Worm (Caenorhabditis elegans) whole organism, early embryonic: ENCODE results near the gene C46F2.1.

Experiments used
- B0310.2 ChIP-seq: sonication (generic microtip); optimal IDR thresholded peaks from 2 replicates; lab custom pipeline; 2016; ENCODE audit warnings: mild to moderate bottlenecking, missing genetic modification characterization, missing compliant biosample characterization
- F13C5.2 ChIP-seq: sonication (generic microtip); optimal IDR thresholded peaks from 2 replicates; lab custom pipeline; 2017; ENCODE audit warnings: mild to moderate bottlenecking, missing genetic modification characterization, inconsistent platforms, missing compliant biosample characterization
- aly-1 ChIP-seq: sonication (generic microtip); optimal IDR thresholded peaks from 2 replicates; lab custom pipeline; 2016; ENCODE audit warnings: missing genetic modification characterization, missing compliant biosample characterization
- ama-1 ChIP-seq: fragments of 150-350 bp; optimal IDR thresholded peaks from 2 replicates; lab custom pipeline; 2014
- ceh-13 ChIP-seq: fragments of 200-800 bp; sonication (Bioruptor generic); optimal IDR thresholded peaks from 2 replicates; lab custom pipeline; 2018; ENCODE audit warnings: mild to moderate bottlenecking, missing genetic modification characterization, missing compliant biosample characterization
- ceh-36 ChIP-seq: sonication (generic microtip); optimal IDR thresholded peaks from 2 replicates; lab custom pipeline; 2016; ENCODE audit warnings: missing genetic modification characterization, inconsistent platforms, missing compliant biosample characterization
- ets-7 ChIP-seq: sonication (generic microtip); optimal IDR thresholded peaks from 2 replicates; lab custom pipeline; 2016; ENCODE audit warnings: missing genotype, missing genetic modification characterization, missing compliant biosample characterization
- flt-1 ChIP-seq: fragments of 200-800 bp; sonication (Bioruptor generic); IDR thresholded peaks from 2 replicates; pipeline ENCODE4 v1.3.6; 2022; ENCODE audit warnings: missing genetic modification characterization, missing compliant biosample characterization
- hmbx-1 ChIP-seq: sonication (generic microtip); optimal IDR thresholded peaks from 2 replicates; lab custom pipeline; 2016; ENCODE audit warnings: mild to moderate bottlenecking, missing genetic modification characterization, missing compliant biosample characterization
- hmg-4 ChIP-seq: fragments of 200-800 bp; sonication (Bioruptor generic); optimal IDR thresholded peaks from 2 replicates; lab custom pipeline; 2018; ENCODE audit warnings: mild to moderate bottlenecking, missing genetic modification characterization, missing compliant biosample characterization
- hnd-1 ChIP-seq: sonication (generic microtip); optimal IDR thresholded peaks from 2 replicates; lab custom pipeline; 2016; ENCODE audit warnings: missing genetic modification characterization, missing compliant biosample characterization
- pes-1 ChIP-seq: fragments of 200-800 bp; sonication (Bioruptor generic); IDR thresholded peaks from 2 replicates; pipeline ENCODE4 v1.3.6; 2022; ENCODE audit warnings: missing genetic modification reagents, missing genetic modification characterization, missing compliant biosample characterization
- scrt-1 ChIP-seq: fragments of 200-800 bp; sonication (Bioruptor generic); IDR thresholded peaks from 2 replicates; pipeline ENCODE4 v1.3.6; 2022; ENCODE audit warnings: missing genetic modification characterization, missing compliant biosample characterization
- sea-1 ChIP-seq: fragments of 200-800 bp; sonication (Bioruptor generic); conservative IDR thresholded peaks from 2 replicates; pipeline ENCODE4 v1.3.6; 2022; ENCODE audit warnings: missing genetic modification characterization, missing compliant biosample characterization
- tbx-11 ChIP-seq: fragments of 200-800 bp; sonication (Bioruptor generic); IDR thresholded peaks from 2 replicates; pipeline ENCODE4 v1.3.6; 2022; ENCODE audit warnings: missing genetic modification characterization, missing compliant biosample characterization
- tbx-37 ChIP-seq: fragments of 200-800 bp; sonication (Bioruptor generic); conservative IDR thresholded peaks from 2 replicates; pipeline ENCODE4 v1.3.6; 2022; ENCODE audit warnings: missing genetic modification reagents, missing genetic modification characterization, missing compliant biosample characterization
- tra-4 ChIP-seq: sonication (generic microtip); optimal IDR thresholded peaks from 2 replicates; lab custom pipeline; 2017; ENCODE audit warnings: missing genetic modification characterization, missing compliant biosample characterization

The C46F2.1 gene

DNA sequence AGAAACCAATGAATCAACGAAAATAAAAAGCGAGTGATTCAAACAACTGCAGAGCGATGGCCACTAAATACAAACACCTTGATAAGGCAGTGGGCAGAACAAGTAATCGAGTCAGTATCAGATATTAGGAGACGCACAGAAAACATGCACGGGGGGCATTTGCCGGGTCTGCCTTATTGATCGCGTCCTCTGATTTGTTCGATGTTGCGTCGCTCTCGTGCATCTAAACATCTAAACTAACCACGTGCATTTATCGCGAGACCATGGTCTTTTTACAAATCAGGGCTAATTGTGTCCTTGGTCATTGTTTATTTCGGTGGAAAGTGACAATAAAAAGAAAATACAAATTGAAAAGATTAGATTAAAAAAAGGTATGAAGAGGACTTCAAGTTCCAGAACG is 6.1 kb downstream of the C46F2.1 start, which contains the start of gene K07E3.4:
Gene K07E3.4 (minus strand): TSS at position 100 of the 400 bp plus-strand sequence.
- TF ChIP-seq ceh-36 (tag; lab: Kevin White, UChicago): no peak
- TF ChIP-seq tbx-11 (GFP tag; lab: Robert Waterston, UW): no peak
- TF ChIP-seq aly-1 (tag; lab: Kevin White, UChicago): no peak
- TF ChIP-seq B0310.2: no peak
- no peak for TF ChIP-seq flt-1
- TF ChIP-seq F13C5.2 (tag; lab: Kevin White, UChicago): no peak
- no peak for TF ChIP-seq pes-1 (GFP tag; lab: Robert Waterston, UW)
- TF ChIP-seq ets-7: no peak
- no peak for TF ChIP-seq ama-1 (lab: Kevin White, UChicago)

DNA sequence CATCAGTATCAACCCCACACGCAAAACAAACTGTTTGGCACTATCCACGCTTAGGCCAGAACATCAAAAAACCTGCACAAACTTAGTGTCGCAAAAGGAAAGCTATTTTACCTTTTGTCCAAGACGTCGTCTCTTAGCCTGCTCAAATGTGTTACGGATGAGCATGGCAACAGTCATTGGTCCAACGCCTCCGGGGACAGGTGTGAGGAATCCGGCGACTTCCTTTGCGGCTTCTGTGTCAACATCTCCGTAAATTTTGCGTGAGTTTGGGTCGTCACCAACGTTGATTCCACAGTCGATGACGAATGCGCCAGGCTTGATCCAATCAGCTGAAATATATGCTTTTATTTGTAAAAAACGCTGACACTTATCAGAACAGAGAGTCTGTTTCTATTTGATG is 6.8 kb downstream of the C46F2.1 start:
- TF ChIP-seq ama-1 (lab: Kevin White, UChicago) (no peak), aly-1 (tag; lab: Kevin White, UChicago) (no peak), ceh-36 (tag; lab: Kevin White, UChicago) (no peak), sea-1 (no peak), tbx-37 (GFP tag; lab: Robert Waterston, UW) (no peak), B0310.2 (no peak), tbx-11 (GFP tag; lab: Robert Waterston, UW) (no peak), hmbx-1 (tag; lab: Kevin White, UChicago) (no peak), hnd-1 (tag; lab: Kevin White, UChicago) (no peak), F13C5.2 (tag; lab: Kevin White, UChicago) (no peak), ets-7 (no peak), tra-4 (tag; lab: Kevin White, UChicago) (no peak), ceh-13 (GFP tag; lab: Kevin White, UChicago) (no peak), hmg-4 (GFP tag; lab: Kevin White, UChicago) (no peak), flt-1 (no peak)

DNA sequence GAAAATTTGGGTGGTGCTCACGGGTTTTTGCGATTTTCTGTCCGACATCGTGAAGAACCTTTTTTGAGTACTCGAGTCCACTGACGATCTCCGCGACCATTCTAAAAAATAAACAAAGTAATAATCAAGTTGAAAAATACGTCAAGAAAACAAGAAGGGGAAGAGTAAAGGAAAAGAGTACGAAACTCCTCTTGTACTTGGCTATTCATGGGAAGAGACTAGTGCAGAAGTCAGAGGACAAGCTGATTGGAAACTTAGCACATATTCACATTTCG is 8.5 kb downstream of the C46F2.1 start, which contains the start of gene dao-3:
Gene dao-3 (minus strand): TSS at position 101 of the 275 bp plus-strand sequence.
- no peak for TF ChIP-seq hmg-4 (GFP tag; lab: Kevin White, UChicago)
- no peak for TF ChIP-seq ets-7
- TF ChIP-seq ceh-36 (tag; lab: Kevin White, UChicago): no peak

- TF ChIP-seq aly-1 (tag; lab: Kevin White, UChicago) (no peak), sea-1 (no peak), F13C5.2 (tag; lab: Kevin White, UChicago) (no peak), ama-1 (lab: Kevin White, UChicago) (no peak), scrt-1 (GFP tag; lab: Robert Waterston, UW) (no peak), hnd-1 (tag; lab: Kevin White, UChicago) (no peak)
These were observed 9.1 kb downstream of the C46F2.1 start for ce11 chrX:8086725-8087641.

DNA sequence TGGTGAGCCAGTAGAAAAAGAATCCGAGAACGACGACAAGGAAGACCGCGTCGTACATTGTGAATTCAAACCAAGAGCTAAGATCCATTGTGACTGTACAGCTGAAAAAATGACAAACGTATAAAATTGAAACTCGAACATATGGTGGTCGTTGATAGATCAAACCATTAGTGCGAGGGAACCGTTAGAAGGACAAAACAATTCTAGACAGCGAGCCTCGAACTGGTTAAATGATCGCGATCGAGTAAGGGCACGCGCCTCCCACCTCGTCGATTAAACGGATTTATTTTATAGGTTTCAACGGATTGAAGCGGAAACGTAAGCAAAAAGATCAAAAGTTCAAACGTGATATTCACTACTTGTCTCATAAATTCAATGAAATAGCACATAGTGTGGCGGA is 10.6 kb downstream of the C46F2.1 start, which contains the start of gene vem-1:
Gene vem-1 (minus strand): TSS at position 101 of the 400 bp plus-strand sequence.
- TF ChIP-seq scrt-1 (GFP tag; lab: Robert Waterston, UW) (no peak), hnd-1 (tag; lab: Kevin White, UChicago) (no peak), ets-7 (no peak), tbx-11 (GFP tag; lab: Robert Waterston, UW) (no peak), F13C5.2 (tag; lab: Kevin White, UChicago) (no peak), pes-1 (GFP tag; lab: Robert Waterston, UW) (no peak)

DNA sequence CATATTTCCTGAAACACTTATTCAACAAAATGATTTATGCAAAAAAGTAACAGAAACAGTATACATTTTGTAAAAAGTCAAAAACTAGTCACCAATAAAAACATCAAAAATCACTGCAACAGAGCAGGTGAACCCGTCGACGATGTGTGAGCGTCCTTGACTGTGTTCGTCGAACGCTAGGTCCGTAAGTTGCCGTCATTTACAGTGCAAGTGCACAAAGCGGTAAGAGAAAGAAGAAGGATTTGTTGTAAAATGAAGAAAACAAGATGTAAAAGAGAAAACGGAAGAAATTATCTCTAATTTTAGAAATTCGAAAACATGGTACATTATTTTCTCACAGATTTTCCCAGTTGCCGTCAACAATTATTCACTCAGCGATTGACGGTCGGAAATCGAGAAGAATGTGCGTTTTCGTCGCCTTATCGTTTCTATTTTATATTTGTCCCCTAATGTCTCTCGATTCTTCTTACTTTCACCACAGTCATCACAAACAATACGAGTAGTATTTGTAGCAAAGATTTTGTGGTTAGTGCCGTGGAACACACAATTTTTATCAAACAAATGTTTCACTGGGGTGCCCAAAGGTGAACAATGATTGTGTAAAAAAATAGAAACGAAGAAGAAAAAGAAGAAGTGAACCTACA is 11.5 kb downstream of the C46F2.1 start:
- TF ChIP-seq ceh-36 (tag; lab: Kevin White, UChicago): no peak
- TF ChIP-seq ama-1 (lab: Kevin White, UChicago): no peak
- no peak for TF ChIP-seq B0310.2

DNA sequence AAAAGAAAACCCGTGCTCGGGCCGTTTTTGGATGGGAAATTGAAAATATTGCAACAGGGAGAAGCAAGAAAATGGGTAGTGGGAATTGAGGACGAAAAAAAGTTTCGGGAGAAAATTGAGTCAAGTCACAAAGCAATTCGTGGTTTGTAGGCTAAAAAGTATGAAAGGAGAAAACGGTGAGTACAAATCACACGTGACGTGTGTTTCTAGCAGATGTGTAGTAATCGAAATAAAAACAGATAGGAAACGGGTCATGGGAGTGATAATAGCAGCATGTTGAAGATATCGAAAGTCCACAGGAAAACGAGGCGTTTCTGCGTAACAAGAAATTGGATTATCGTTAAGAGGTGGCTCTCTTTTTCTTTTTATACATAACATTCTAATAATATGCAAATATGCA is 12.1 kb downstream of the C46F2.1 start:
- no peak for TF ChIP-seq ets-7
- no peak for TF ChIP-seq hmg-4 (GFP tag; lab: Kevin White, UChicago)
- TF ChIP-seq pes-1 (GFP tag; lab: Robert Waterston, UW): no peak

- TF ChIP-seq sea-1: no peak
- no peak for TF ChIP-seq ets-7
- TF ChIP-seq F13C5.2 (tag; lab: Kevin White, UChicago): no peak
- TF ChIP-seq hmg-4 (GFP tag; lab: Kevin White, UChicago): no peak
- no peak for TF ChIP-seq B0310.2
- TF ChIP-seq aly-1 (tag; lab: Kevin White, UChicago): no peak
- no peak for TF ChIP-seq hnd-1 (tag; lab: Kevin White, UChicago)
- TF ChIP-seq tra-4 (tag; lab: Kevin White, UChicago): no peak
- TF ChIP-seq ceh-36 (tag; lab: Kevin White, UChicago): no peak
- TF ChIP-seq hmbx-1 (tag; lab: Kevin White, UChicago): no peak
- TF ChIP-seq tbx-11 (GFP tag; lab: Robert Waterston, UW): no peak
- TF ChIP-seq ama-1 (lab: Kevin White, UChicago): no peak
- TF ChIP-seq scrt-1 (GFP tag; lab: Robert Waterston, UW): no peak
- TF ChIP-seq flt-1: no peak
These were observed 21.0 kb downstream of the C46F2.1 start, which contains the start of gene catp-5 for ce11 chrX:8098813-8099360. Gene catp-5, minus strand, starts transcription at chrX:8098863.
